Worm (Caenorhabditis elegans) whole organism, dauer: Measurements from ENCODE around the gene F13D11.4.

Experiments
- unc-62 ChIP-seq: sonication (generic microtip); optimal IDR thresholded peaks from 2 replicates; lab custom pipeline; 2017; ENCODE audit warnings: missing biosample characterization, missing genetic modification reagents, missing genetic modification characterization

Gene F13D11.4

ce11 chrX:5805872-5806472, 28.6 kb downstream of the F13D11.4 start, which contains the start of gene F13D11.3:
F13D11.3 (minus strand) TSS chrX:5805922.
- TF ChIP-seq unc-62 (GFP tag; lab: Kevin White, UChicago) = no peak

- no peak for TF ChIP-seq unc-62 (GFP tag; lab: Kevin White, UChicago)
Observed at ce11 chrX:5803492-5803891, 31.1 kb downstream of the F13D11.4 start.

- no peak for TF ChIP-seq unc-62 (GFP tag; lab: Kevin White, UChicago)
Observed at ce11 chrX:5802582-5802981, 32.0 kb downstream of the F13D11.4 start.

ce11 chrX:5801156-5801592, 33.4 kb downstream of the F13D11.4 start:
- no peak for TF ChIP-seq unc-62 (GFP tag; lab: Kevin White, UChicago)

ce11 chrX:5799229-5799628, 35.4 kb downstream of the F13D11.4 start:
- TF ChIP-seq unc-62 (GFP tag; lab: Kevin White, UChicago) = no peak

ce11 chrX:5798690-5799089, 35.9 kb downstream of the F13D11.4 start, which contains the start of gene F46G11.4:
F46G11.4 (minus strand) TSS chrX:5798790.
- no peak for TF ChIP-seq unc-62 (GFP tag; lab: Kevin White, UChicago)

ce11 chrX:5794432-5794831, 40.2 kb downstream of the F13D11.4 start:
- TF ChIP-seq unc-62 (GFP tag; lab: Kevin White, UChicago) = no peak

- TF ChIP-seq unc-62 (GFP tag; lab: Kevin White, UChicago) = no peak
Observed at ce11 chrX:5790915-5791314, 43.7 kb downstream of the F13D11.4 start, which contains the start of gene twnk-1. twnk-1 (plus strand) TSS chrX:5791215.

ce11 chrX:5787861-5788260, 46.7 kb downstream of the F13D11.4 start, which contains the start of gene F46G11.2:
F46G11.2 (plus strand) TSS chrX:5788161.
- TF ChIP-seq unc-62 (GFP tag; lab: Kevin White, UChicago) = no peak

ce11 chrX:5786193-5786592, 48.4 kb downstream of the F13D11.4 start, which contains the start of gene F46G11.6:
F46G11.6 (plus strand) TSS chrX:5786493.
- TF ChIP-seq unc-62 (GFP tag; lab: Kevin White, UChicago) = no peak

ce11 chrX:5782153-5782552, 52.5 kb downstream of the F13D11.4 start, which contains the start of gene gakh-1:
gakh-1 (plus strand) TSS chrX:5782499.
- no peak for TF ChIP-seq unc-62 (GFP tag; lab: Kevin White, UChicago)
